Worm (Caenorhabditis elegans) whole organism, late embryonic: ENCODE results near the gene srh-72.

ENCODE experiments used
- F13H6.1 ChIP-seq: sonication (generic microtip); optimal IDR thresholded peaks from 2 replicates; lab custom pipeline; 2016; ENCODE audit warnings: missing genetic modification characterization, missing compliant biosample characterization
- K09A11.1 ChIP-seq: sonication (generic microtip); optimal IDR thresholded peaks from 2 replicates; lab custom pipeline; 2017; ENCODE audit warnings: antibody characterized with exemption, mild to moderate bottlenecking, missing genetic modification characterization, missing compliant biosample characterization; ENCODE audit not compliant: insufficient read depth
- T23F11.4 ChIP-seq: fragments of 200-800 bp; sonication (Bioruptor generic); optimal IDR thresholded peaks from 2 replicates; lab custom pipeline; 2018; ENCODE audit warnings: mild to moderate bottlenecking, missing genetic modification characterization, missing compliant biosample characterization
- che-1 ChIP-seq: sonication (generic microtip); optimal IDR thresholded peaks from 2 replicates; lab custom pipeline; 2016; ENCODE audit warnings: mild to moderate bottlenecking, missing genetic modification characterization, missing compliant biosample characterization
- hlh-15 ChIP-seq: sonication (generic microtip); optimal IDR thresholded peaks from 2 replicates; lab custom pipeline; 2016; ENCODE audit warnings: missing genetic modification characterization, missing compliant biosample characterization
- hlh-6 ChIP-seq: sonication (generic microtip); optimal IDR thresholded peaks from 2 replicates; lab custom pipeline; 2016; ENCODE audit warnings: missing genotype, missing genetic modification characterization, missing compliant biosample characterization
- nhr-11 ChIP-seq: fragments of 150-350 bp; optimal IDR thresholded peaks from 2 replicates; lab custom pipeline; 2014; ENCODE audit warnings: missing biosample characterization, missing genetic modification characterization
- pax-1 ChIP-seq: fragments of 150-350 bp; optimal IDR thresholded peaks from 2 replicates; lab custom pipeline; 2014; ENCODE audit warnings: missing biosample characterization, missing genetic modification characterization
- pha-4 ChIP-seq: fragments of 150-350 bp; optimal IDR thresholded peaks from 2 replicates; lab custom pipeline; 2018; ENCODE audit warnings: missing biosample characterization, missing genetic modification reagents, missing genetic modification characterization
- sox-4 ChIP-seq: sonication (generic microtip); optimal IDR thresholded peaks from 2 replicates; lab custom pipeline; 2017; ENCODE audit warnings: mild to moderate bottlenecking, missing genetic modification characterization, inconsistent platforms, missing compliant biosample characterization
- tbx-7 ChIP-seq: sonication (generic microtip); optimal IDR thresholded peaks from 2 replicates; lab custom pipeline; 2016; ENCODE audit warnings: missing genotype, missing genetic modification characterization, missing compliant biosample characterization

- TF ChIP-seq F13H6.1 (no peak), sox-4 (tag; lab: Kevin White, UChicago) (no peak), che-1 (tag; lab: Kevin White, UChicago) (no peak), pha-4 (tag; lab: Kevin White, UChicago) (no peak), hlh-6 (tag; lab: Kevin White, UChicago) (no peak), T23F11.4 (GFP tag; lab: Kevin White, UChicago) (no peak), K09A11.1 (no peak), hlh-15 (tag; lab: Kevin White, UChicago) (no peak), tbx-7 (no peak), pax-1 (tag; lab: Kevin White, UChicago) (no peak), nhr-11 (tag; lab: Kevin White, UChicago) (no peak)
These were observed 37.3 kb downstream of the srh-72 start for ce11 chrII:1603049-1603448.
